Worm (Caenorhabditis elegans): ENCODE measurements around the gene mltn-5.
"Not testable (repeated sequence)": the region's sequence is repeated elsewhere in the genome, so short reads cannot be mapped to it uniquely, and the experiment has no call there.

DNA sequence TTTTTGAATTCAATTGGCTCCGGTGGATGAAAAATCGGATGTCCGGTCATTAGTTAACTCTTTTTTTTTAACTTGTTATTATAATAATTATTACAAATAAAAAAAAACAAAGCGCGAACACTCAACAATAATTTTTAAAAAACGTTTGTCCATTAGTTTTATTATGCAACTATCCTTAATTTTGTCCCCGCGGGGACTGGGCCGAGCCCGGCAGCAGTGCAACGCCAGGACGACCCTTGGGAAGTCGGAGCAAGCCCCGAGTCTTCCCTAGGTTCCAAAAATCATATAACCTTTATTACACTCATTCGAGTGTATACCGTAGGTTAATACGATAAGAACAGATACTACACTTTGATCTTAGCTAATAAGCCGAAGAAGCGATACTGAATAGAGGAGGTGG lies 23.8 kb downstream of the mltn-5 start:
- TF ChIP-seq let-526, ceh-40 (GFP tag; IDR thresholded peaks at IDR 0.05): not testable (repeated sequence)

Measured in whole organism, young adult.